Worm (Caenorhabditis elegans) whole organism, midembryonic: ENCODE measurements around the gene C08B6.3.

Experiments
- T22C8.4 ChIP-seq: fragments of 200-800 bp; sonication (Bioruptor generic); IDR thresholded peaks from 2 replicates; pipeline ENCODE4 v1.3.6; 2022; ENCODE audit warnings: missing genetic modification characterization, missing compliant biosample characterization
- flt-1 ChIP-seq: fragments of 200-800 bp; sonication (Bioruptor generic); IDR thresholded peaks from 2 replicates; pipeline ENCODE4 v1.3.6; 2022; ENCODE audit warnings: missing genetic modification characterization, missing compliant biosample characterization
- med-1 ChIP-seq: sonication (generic microtip); optimal IDR thresholded peaks from 2 replicates; lab custom pipeline; 2017; ENCODE audit warnings: missing genetic modification characterization, mild to moderate bottlenecking, missing compliant biosample characterization, antibody characterized with exemption, missing genetic modification reagents; ENCODE audit not compliant: insufficient read depth
- tab-1 ChIP-seq: fragments of 200-800 bp; sonication (Bioruptor generic); IDR thresholded peaks from 2 replicates; pipeline ENCODE4 v1.3.6; 2022; ENCODE audit warnings: missing genetic modification characterization, missing compliant biosample characterization
- ztf-23 ChIP-seq: fragments of 200-800 bp; sonication (Bioruptor generic); IDR thresholded peaks from 2 replicates; pipeline ENCODE4 v1.3.6; 2022; ENCODE audit warnings: missing genetic modification reagents, missing genetic modification characterization, missing compliant biosample characterization

- TF ChIP-seq flt-1 (GFP tag; lab: Robert Waterston, UW) (no peak), T22C8.4 (no peak), tab-1 (GFP tag; lab: Robert Waterston, UW) (no peak), ztf-23 (GFP tag; lab: Robert Waterston, UW) (no peak), med-1 (GFP tag; lab: Kevin White, UChicago) (no peak)
Observed at ce11 chrV:10090461-10090860, 21.6 kb downstream of the C08B6.3 start, which contains the start of gene R04B5.7.
